Worm (Caenorhabditis elegans): Measurements from ENCODE around the gene F20A1.4.

The F20A1.4 gene

ce11 chrV:7022981-7023380, 1.3 kb upstream of the F20A1.4 start:
- peak; percentile 54 for TF ChIP-seq pax-3 (tag; optimal IDR thresholded peaks at IDR 0.05)
- peak; percentile 96 for TF ChIP-seq dsc-1 (tag; optimal IDR thresholded peaks at IDR 0.05)
- no peak for TF ChIP-seq ceh-82 (tag; optimal IDR thresholded peaks at IDR 0.05)
- TF ChIP-seq fkh-4 (tag; optimal IDR thresholded peaks at IDR 0.05; ENCODE audit: borderline replicate concordance): peak; percentile 49
- no peak for TF ChIP-seq sptf-1 (tag; optimal IDR thresholded peaks at IDR 0.05)
- TF ChIP-seq ceh-8 (GFP tag; optimal IDR thresholded peaks at IDR 0.05): peak; percentile 15
- TF ChIP-seq fkh-8 (tag; optimal IDR thresholded peaks at IDR 0.05): peak; percentile 19
- peak; percentile 41 for TF ChIP-seq egl-13 (tag; optimal IDR thresholded peaks at IDR 0.05)
- no peak for TF ChIP-seq C16A3.4 (tag; optimal IDR thresholded peaks at IDR 0.05)
- TF ChIP-seq ceh-90 (tag; optimal IDR thresholded peaks at IDR 0.05): no peak
- TF ChIP-seq nhr-11 (tag; optimal IDR thresholded peaks at IDR 0.05): peak; percentile 29

- TF ChIP-seq unc-130 (tag; optimal IDR thresholded peaks at IDR 0.05): no peak
These were observed 4.6 kb downstream of the F20A1.4 start, which contains the start of gene srsx-32 for ce11 chrV:7017059-7017458. Gene srsx-32 (plus strand): TSS chrV:7017359.

- TF ChIP-seq sup-37 (GFP tag; optimal IDR thresholded peaks at IDR 0.05) (no peak), sptf-1 (tag; optimal IDR thresholded peaks at IDR 0.05) (no peak), dsc-1 (tag; optimal IDR thresholded peaks at IDR 0.05) (no peak), C04F5.9 (tag; optimal IDR thresholded peaks at IDR 0.05) (no peak), nhr-90 (tag; optimal IDR thresholded peaks at IDR 0.05; ENCODE audit: poor library complexity) (no peak), unc-30 (tag; optimal IDR thresholded peaks at IDR 0.05) (no peak), snu-23 (GFP tag; optimal IDR thresholded peaks at IDR 0.05) (no peak), lsy-2 (tag; optimal IDR thresholded peaks at IDR 0.05) (no peak), dpl-1 (GFP tag; optimal IDR thresholded peaks at IDR 0.05) (no peak), swsn-7 (tag; optimal IDR thresholded peaks at IDR 0.05) (no peak), snpc-4 (tag; optimal IDR thresholded peaks at IDR 0.05) (no peak), fos-1 (tag; optimal IDR thresholded peaks at IDR 0.05) (no peak), nhr-77 (tag; optimal IDR thresholded peaks at IDR 0.05) (no peak), jun-1 (tag; optimal IDR thresholded peaks at IDR 0.05) (no peak), grh-1 (GFP tag; IDR thresholded peaks at IDR 0.05) (no peak), zag-1 (tag; optimal IDR thresholded peaks at IDR 0.05) (no peak), alr-1 (tag; optimal IDR thresholded peaks at IDR 0.05; ENCODE audit: borderline replicate concordance) (no peak)
These were observed 5.8 kb downstream of the F20A1.4 start, which contains the start of gene C33G8.13 for ce11 chrV:7015872-7016271. Gene C33G8.13 (minus strand): TSS chrV:7015972.

ce11 chrV:7012617-7013016, 9.1 kb downstream of the F20A1.4 start, which contains the start of gene srw-127:
Gene srw-127 (plus strand): TSS chrV:7012917.
- TF ChIP-seq aly-2 (tag; optimal IDR thresholded peaks at IDR 0.05) (no peak), nhr-11 (tag; optimal IDR thresholded peaks at IDR 0.05) (no peak), xbp-1 (tag; optimal IDR thresholded peaks at IDR 0.05) (no peak), nhr-12 (tag; optimal IDR thresholded peaks at IDR 0.05) (no peak), snpc-4 (tag; optimal IDR thresholded peaks at IDR 0.05) (no peak), skn-1 (tag; optimal IDR thresholded peaks at IDR 0.05) (no peak), nhr-84 (tag; optimal IDR thresholded peaks at IDR 0.05) (no peak), elt-2 (tag; optimal IDR thresholded peaks at IDR 0.05) (no peak), C04F5.9 (tag; optimal IDR thresholded peaks at IDR 0.05) (no peak), lin-35 (GFP tag; optimal IDR thresholded peaks at IDR 0.05) (no peak), efl-1 (optimal IDR thresholded peaks at IDR 0.05) (no peak), efl-1 (GFP tag; optimal IDR thresholded peaks at IDR 0.05 in 1 of 2) (no peak), unc-130 (tag; optimal IDR thresholded peaks at IDR 0.05) (no peak), unc-98 (GFP tag; IDR thresholded peaks at IDR 0.05) (no peak), mab-9 (GFP tag; IDR thresholded peaks at IDR 0.05) (no peak), ztf-11 (tag; optimal IDR thresholded peaks at IDR 0.05) (no peak), ztf-4 (tag; optimal IDR thresholded peaks at IDR 0.05) (no peak), mep-1 (tag; optimal IDR thresholded peaks at IDR 0.05) (no peak), nhr-237 (tag; optimal IDR thresholded peaks at IDR 0.05) (no peak), lsy-2 (tag; optimal IDR thresholded peaks at IDR 0.05) (no peak)

Measured in whole organism, L1 larva.